Worm (Caenorhabditis elegans): ENCODE measurements around the gene col-126.
A peak's percentile ranks its signal among the peaks of the same experiment; 100 is the strongest.

col-126 gene

ce11 chrIV:11230069-11230468 is 33.1 kb upstream of the col-126 start, which contains the start of gene best-7:
Gene best-7, minus strand, starts transcription at chrIV:11230307.
- no peak for TF ChIP-seq nfya-1 (tag; optimal IDR thresholded peaks at IDR 0.05)
- TF ChIP-seq lim-6 (tag; optimal IDR thresholded peaks at IDR 0.05), result no peak
- TF ChIP-seq elt-4 (tag; optimal IDR thresholded peaks at IDR 0.05), result no peak
- no peak for TF ChIP-seq eyg-1 (tag; optimal IDR thresholded peaks at IDR 0.05)
- TF ChIP-seq pha-4 (tag; optimal IDR thresholded peaks at IDR 0.05), result no peak
- TF ChIP-seq hlh-15 (tag; optimal IDR thresholded peaks at IDR 0.05), result no peak
- no peak for TF ChIP-seq mec-3 (tag; optimal IDR thresholded peaks at IDR 0.05; ENCODE audit: borderline replicate concordance)
- no peak for TF ChIP-seq ahr-1 (tag; optimal IDR thresholded peaks at IDR 0.05)
- TF ChIP-seq ttx-3 (tag; optimal IDR thresholded peaks at IDR 0.05), result no peak
- no peak for TF ChIP-seq pag-3 (tag; optimal IDR thresholded peaks at IDR 0.05; ENCODE audit: borderline replicate concordance)
- no peak for TF ChIP-seq npax-4 (tag; optimal IDR thresholded peaks at IDR 0.05)
- TF ChIP-seq ceh-34 (tag; optimal IDR thresholded peaks at IDR 0.05), result no peak
- TF ChIP-seq T23F11.4 (GFP tag; optimal IDR thresholded peaks at IDR 0.05), result no peak
- TF ChIP-seq madf-2 (tag; optimal IDR thresholded peaks at IDR 0.05), result no peak
- no peak for TF ChIP-seq hlh-30 (tag; optimal IDR thresholded peaks at IDR 0.05; ENCODE audit: insufficient read depth)
- no peak for TF ChIP-seq Y22D7AL.16 (tag; optimal IDR thresholded peaks at IDR 0.05)
- no peak for TF ChIP-seq dve-1 (tag; optimal IDR thresholded peaks at IDR 0.05)
- TF ChIP-seq ceh-45 (GFP tag; IDR thresholded peaks at IDR 0.05), result no peak

- TF ChIP-seq ceh-30 (tag; optimal IDR thresholded peaks at IDR 0.05), result no peak
- TF ChIP-seq ceh-34 (tag; optimal IDR thresholded peaks at IDR 0.05), result no peak
- TF ChIP-seq ceh-9 (tag; optimal IDR thresholded peaks at IDR 0.05), result no peak
- TF ChIP-seq ceh-14 (tag; optimal IDR thresholded peaks at IDR 0.05), result no peak
- no peak for TF ChIP-seq tbx-7 (tag; optimal IDR thresholded peaks at IDR 0.05)
- TF ChIP-seq mec-3 (tag; optimal IDR thresholded peaks at IDR 0.05; ENCODE audit: borderline replicate concordance), result no peak
- TF ChIP-seq dve-1 (tag; optimal IDR thresholded peaks at IDR 0.05), result no peak
- TF ChIP-seq nhr-11 (tag; optimal IDR thresholded peaks at IDR 0.05), result no peak
- no peak for TF ChIP-seq unc-86 (tag; optimal IDR thresholded peaks at IDR 0.05)
- no peak for TF ChIP-seq pat-9 (tag; optimal IDR thresholded peaks at IDR 0.05)
- no peak for TF ChIP-seq fkh-6 (tag; optimal IDR thresholded peaks at IDR 0.05)
- TF ChIP-seq ceh-22 (tag; optimal IDR thresholded peaks at IDR 0.05), result no peak
- TF ChIP-seq K02D7.2 (tag; optimal IDR thresholded peaks at IDR 0.05), result no peak
- TF ChIP-seq dmd-4 (tag; optimal IDR thresholded peaks at IDR 0.05; ENCODE audit: borderline replicate concordance), result no peak
- TF ChIP-seq ref-2 (tag; optimal IDR thresholded peaks at IDR 0.05), result no peak
- no peak for TF ChIP-seq ztf-16 (tag; optimal IDR thresholded peaks at IDR 0.05)
- no peak for TF ChIP-seq ceh-2 (tag; optimal IDR thresholded peaks at IDR 0.05)
Observed at ce11 chrIV:11231376-11231775, 31.8 kb upstream of the col-126 start.

- TF ChIP-seq unc-86 (tag; optimal IDR thresholded peaks at IDR 0.05), result no peak
- TF ChIP-seq ceh-24 (tag; optimal IDR thresholded peaks at IDR 0.05), result no peak
- peak; percentile 44 for TF ChIP-seq unc-42 (tag; optimal IDR thresholded peaks at IDR 0.05)
Observed at ce11 chrIV:11235755-11236154, 27.4 kb upstream of the col-126 start.

ce11 chrIV:11241368-11241767 is 21.8 kb upstream of the col-126 start, which contains the start of gene C05C12.6:
Gene C05C12.6, minus strand, starts transcription at chrIV:11241468.
- no peak for TF ChIP-seq ets-4 (tag; optimal IDR thresholded peaks at IDR 0.05)
- no peak for TF ChIP-seq pqm-1 (tag; optimal IDR thresholded peaks at IDR 0.05)
- no peak for TF ChIP-seq C38D4.7 (GFP tag; optimal IDR thresholded peaks at IDR 0.05)
- no peak for TF ChIP-seq rnt-1 (tag; optimal IDR thresholded peaks at IDR 0.05)
- TF ChIP-seq mec-3 (tag; optimal IDR thresholded peaks at IDR 0.05; ENCODE audit: borderline replicate concordance), result no peak
- TF ChIP-seq K09A11.1 (tag; optimal IDR thresholded peaks at IDR 0.05; ENCODE audit: insufficient read depth), result no peak
- TF ChIP-seq unc-86 (tag; optimal IDR thresholded peaks at IDR 0.05), result no peak
